Fruit fly (Drosophila melanogaster) whole organism, prepupa: ENCODE results near the gene Adat1.

Source experiments
- Blimp-1 ChIP-seq: fragments of 200-800 bp; sonication (Bioruptor generic); optimal IDR thresholded peaks from 3 replicates; lab custom pipeline; 2017; ENCODE audit warnings: missing biosample characterization, missing genetic modification characterization, mild to moderate bottlenecking, moderate library complexity, missing genetic modification reagents
- CG10631 ChIP-seq: fragments of 200-800 bp; sonication (Bioruptor generic); optimal IDR thresholded peaks from 2 replicates; lab custom pipeline; 2016; ENCODE audit warnings: missing biosample characterization, missing genetic modification characterization
- CG10669 ChIP-seq: fragments of 200-800 bp; sonication (Bioruptor generic); optimal IDR thresholded peaks from 3 replicates; lab custom pipeline; 2018; ENCODE audit warnings: missing biosample characterization, mild to moderate bottlenecking, missing genetic modification characterization, moderate library complexity
- CG11294 ChIP-seq: fragments of 200-800 bp; sonication (Bioruptor generic); IDR thresholded peaks from 2 replicates; pipeline ENCODE4 v1.3.6; 2022; ENCODE audit warnings: missing biosample characterization, missing genetic modification characterization
- CG11762 ChIP-seq: fragments of 200-800 bp; sonication (Bioruptor generic); optimal IDR thresholded peaks from 3 replicates; lab custom pipeline; 2016; ENCODE audit warnings: missing biosample characterization, missing genetic modification characterization; ENCODE audit not compliant: insufficient read depth
- CG15336 ChIP-seq: fragments of 200-800 bp; sonication (Bioruptor generic); IDR thresholded peaks from 2 replicates; pipeline ENCODE4 v1.3.6; 2022; ENCODE audit warnings: missing biosample characterization, missing genetic modification characterization
- CG1621 ChIP-seq: fragments of 200-800 bp; sonication (Bioruptor generic); optimal IDR thresholded peaks from 3 replicates; lab custom pipeline; 2018; ENCODE audit warnings: missing biosample characterization, mild to moderate bottlenecking, missing genetic modification characterization
- CG16779 ChIP-seq: fragments of 200-800 bp; sonication (Bioruptor generic); optimal IDR thresholded peaks from 3 replicates; lab custom pipeline; 2017; ENCODE audit warnings: missing biosample characterization, mild to moderate bottlenecking, missing genetic modification characterization
- CG31627 ChIP-seq: fragments of 200-800 bp; sonication (Bioruptor generic); optimal IDR thresholded peaks from 3 replicates; lab custom pipeline; 2016; ENCODE audit warnings: missing biosample characterization, missing genetic modification characterization
- CG32006 ChIP-seq: fragments of 200-800 bp; sonication (Bioruptor generic); optimal IDR thresholded peaks from 3 replicates; lab custom pipeline; 2017; ENCODE audit warnings: missing biosample characterization, mild to moderate bottlenecking, missing genetic modification characterization
- CG34406 ChIP-seq: fragments of 200-800 bp; sonication (Bioruptor generic); optimal IDR thresholded peaks from 3 replicates; lab custom pipeline; 2016; ENCODE audit warnings: missing biosample characterization, missing genetic modification characterization
- CG3919 ChIP-seq: fragments of 200-800 bp; sonication (Bioruptor generic); optimal IDR thresholded peaks from 3 replicates; lab custom pipeline; 2016; ENCODE audit warnings: missing biosample characterization, missing genetic modification characterization
- CG4318 ChIP-seq: fragments of 200-800 bp; sonication (Bioruptor generic); optimal IDR thresholded peaks from 3 replicates; lab custom pipeline; 2017; ENCODE audit warnings: missing biosample characterization, mild to moderate bottlenecking, missing genetic modification characterization
- CG6163 ChIP-seq: fragments of 200-800 bp; sonication (Bioruptor generic); IDR thresholded peaks from 3 replicates; pipeline ENCODE4 v1.3.6; 2022; ENCODE audit warnings: missing biosample characterization, missing genetic modification characterization
- CG6276 ChIP-seq: fragments of 200-800 bp; sonication (Bioruptor generic); optimal IDR thresholded peaks from 2 replicates; lab custom pipeline; 2017; ENCODE audit warnings: missing biosample characterization, mild to moderate bottlenecking, missing genetic modification characterization
- CG6792 ChIP-seq: fragments of 200-800 bp; sonication (Bioruptor generic); optimal IDR thresholded peaks from 3 replicates; lab custom pipeline; 2016; ENCODE audit warnings: missing biosample characterization, missing genetic modification characterization
- CG6854 ChIP-seq: fragments of 200-800 bp; sonication (Bioruptor generic); optimal IDR thresholded peaks from 2 replicates; lab custom pipeline; 2017; ENCODE audit warnings: missing biosample characterization, mild to moderate bottlenecking, missing genetic modification characterization
- CG7368 ChIP-seq: fragments of 200-800 bp; sonication (Bioruptor generic); optimal IDR thresholded peaks from 3 replicates; lab custom pipeline; 2016; ENCODE audit warnings: missing biosample characterization, missing genetic modification characterization
- CG8119 ChIP-seq: fragments of 200-800 bp; sonication (Bioruptor generic); IDR thresholded peaks from 3 replicates; pipeline ENCODE4 v1.3.6; 2022; ENCODE audit warnings: missing biosample characterization, missing genetic modification characterization
- CG8319 ChIP-seq: fragments of 200-800 bp; sonication (Bioruptor generic); optimal IDR thresholded peaks from 3 replicates; lab custom pipeline; 2016; ENCODE audit warnings: missing biosample characterization, missing genetic modification characterization
- CG8632 ChIP-seq: fragments of 200-800 bp; sonication (Bioruptor generic); optimal IDR thresholded peaks from 3 replicates; lab custom pipeline; 2016; ENCODE audit warnings: missing biosample characterization, missing genetic modification characterization
- Eip75B ChIP-seq: fragments of 200-800 bp; sonication (Bioruptor generic); optimal IDR thresholded peaks from 3 replicates; lab custom pipeline; 2016; ENCODE audit warnings: missing biosample characterization, missing genetic modification characterization
- Eip78C ChIP-seq: fragments of 200-800 bp; sonication (Bioruptor generic); peaks from one replicate; lab custom pipeline; 2016; ENCODE audit warnings: missing biosample characterization, missing genetic modification characterization
- Ets96B ChIP-seq: fragments of 200-800 bp; optimal IDR thresholded peaks from 2 replicates; lab custom pipeline; 2019; ENCODE audit warnings: missing biosample characterization, mild to moderate bottlenecking, missing genetic modification characterization, moderate library complexity
- Gug ChIP-seq: fragments of 200-800 bp; sonication (Bioruptor generic); IDR thresholded peaks from 2 replicates; pipeline ENCODE4 v1.3.6; 2022; ENCODE audit warnings: missing biosample characterization, missing genetic modification characterization
- Hr39 ChIP-seq: fragments of 200-800 bp; sonication (Bioruptor generic); optimal IDR thresholded peaks from 2 replicates; lab custom pipeline; 2016; ENCODE audit warnings: missing biosample characterization, missing genetic modification characterization
- Hr4 ChIP-seq: fragments of 200-800 bp; sonication (Bioruptor generic); optimal IDR thresholded peaks from 3 replicates; lab custom pipeline; 2016; ENCODE audit warnings: missing biosample characterization, missing genetic modification characterization
- Lpt ChIP-seq: fragments of 200-800 bp; sonication (Bioruptor generic); optimal IDR thresholded peaks from 3 replicates; lab custom pipeline; 2016; ENCODE audit warnings: missing biosample characterization, missing genetic modification characterization
- OdsH ChIP-seq: fragments of 200-800 bp; sonication (Bioruptor generic); optimal IDR thresholded peaks from 3 replicates; lab custom pipeline; 2016; ENCODE audit warnings: missing biosample characterization, missing genetic modification characterization
- Sox102F ChIP-seq: fragments of 200-800 bp; sonication (Bioruptor generic); optimal IDR thresholded peaks from 2 replicates; lab custom pipeline; 2016; ENCODE audit warnings: missing biosample characterization, mild to moderate bottlenecking, missing genetic modification characterization
- Sox14 ChIP-seq: fragments of 200-800 bp; sonication (Bioruptor generic); optimal IDR thresholded peaks from 3 replicates; lab custom pipeline; 2016; ENCODE audit warnings: missing biosample characterization, missing genetic modification characterization
- achi ChIP-seq: fragments of 200-800 bp; sonication (Bioruptor generic); optimal IDR thresholded peaks from 3 replicates; lab custom pipeline; 2016; ENCODE audit warnings: missing biosample characterization, missing genetic modification characterization
- acj6 ChIP-seq: fragments of 200-800 bp; sonication (Bioruptor generic); optimal IDR thresholded peaks from 3 replicates; lab custom pipeline; 2016; ENCODE audit warnings: missing biosample characterization, missing genetic modification characterization
- cyc ChIP-seq: fragments of 200-800 bp; sonication (Bioruptor generic); optimal IDR thresholded peaks from 3 replicates; lab custom pipeline; 2016; ENCODE audit warnings: missing biosample characterization, missing genetic modification characterization
- dac ChIP-seq: fragments of 200-800 bp; sonication (Bioruptor generic); optimal IDR thresholded peaks from 2 replicates; lab custom pipeline; 2017; ENCODE audit warnings: missing biosample characterization, mild to moderate bottlenecking, missing genetic modification characterization
- dsx ChIP-seq: fragments of 200-800 bp; optimal IDR thresholded peaks from 3 replicates; lab custom pipeline; 2019; ENCODE audit warnings: missing biosample characterization, mild to moderate bottlenecking, missing genetic modification characterization, moderate library complexity; ENCODE audit not compliant: poor library complexity, severe bottlenecking
- eg ChIP-seq: fragments of 200-800 bp; sonication (Bioruptor generic); IDR thresholded peaks from 3 replicates; pipeline ENCODE4 v1.3.6; 2022; ENCODE audit warnings: missing biosample characterization, missing genetic modification characterization
- esn ChIP-seq: fragments of 200-800 bp; sonication (Bioruptor generic); optimal IDR thresholded peaks from 2 replicates; lab custom pipeline; 2016; ENCODE audit warnings: missing biosample characterization, mild to moderate bottlenecking, missing genetic modification characterization, moderate library complexity
- fd85E ChIP-seq: fragments of 200-800 bp; sonication (Bioruptor generic); optimal IDR thresholded peaks from 3 replicates; lab custom pipeline; 2016; ENCODE audit warnings: missing biosample characterization, missing genetic modification characterization
- fkh ChIP-seq: fragments of 200-800 bp; sonication (Bioruptor generic); optimal IDR thresholded peaks from 3 replicates; lab custom pipeline; 2017; ENCODE audit warnings: missing biosample characterization, mild to moderate bottlenecking, missing genetic modification characterization, moderate library complexity
- lz ChIP-seq: fragments of 200-800 bp; sonication (Bioruptor generic); optimal IDR thresholded peaks from 3 replicates; lab custom pipeline; 2016; ENCODE audit warnings: missing biosample characterization, missing genetic modification characterization
- net ChIP-seq: fragments of 200-800 bp; sonication (Bioruptor generic); optimal IDR thresholded peaks from 3 replicates; lab custom pipeline; 2016; ENCODE audit warnings: missing biosample characterization, missing genetic modification characterization
- pdm3 ChIP-seq: fragments of 200-800 bp; sonication (Bioruptor generic); optimal IDR thresholded peaks from 3 replicates; lab custom pipeline; 2016; ENCODE audit warnings: missing biosample characterization, missing genetic modification characterization
- salr ChIP-seq, 2 experiments: fragments of 200-800 bp; sonication (Bioruptor generic); optimal IDR thresholded peaks; 3 replicates each; lab custom pipeline; 2016 to 2018; ENCODE audit warnings: missing biosample characterization in 2 of 2, missing genetic modification characterization in 2 of 2, mild to moderate bottlenecking in 1 of 2
- ss ChIP-seq, 2 experiments: fragments of 200-800 bp; sonication (Bioruptor generic); optimal IDR thresholded peaks; 2 replicates in 1 of 2; 3 replicates in 1 of 2; lab custom pipeline; 2017 to 2018; ENCODE audit warnings: mild to moderate bottlenecking in 2 of 2, missing biosample characterization in 2 of 2, missing genetic modification characterization in 2 of 2, moderate library complexity in 1 of 2
- svp ChIP-seq: fragments of 200-800 bp; sonication (Bioruptor generic); peaks from one replicate; lab custom pipeline; 2016; ENCODE audit warnings: missing biosample characterization, missing genetic modification characterization
- topi ChIP-seq: fragments of 200-800 bp; sonication (Bioruptor generic); optimal IDR thresholded peaks from 3 replicates; lab custom pipeline; 2016; ENCODE audit warnings: missing biosample characterization, missing genetic modification characterization

The Adat1 gene

dm6 chr2L:13779795-13780108 is 31.5 kb downstream of the Adat1 start:
- TF ChIP-seq topi (GFP tag; lab: Kevin White, UChicago) (no peak), CG6854 (no peak), CG7368 (GFP tag; lab: Kevin White, UChicago) (no peak), Blimp-1 (GFP tag; lab: Kevin White, UChicago) (no peak), cyc (GFP tag; lab: Kevin White, UChicago) (no peak)

- TF ChIP-seq CG10631 (GFP tag; lab: Kevin White, UChicago): no peak
- no peak for TF ChIP-seq CG1621
- TF ChIP-seq OdsH: no peak
- peak; percentile 83 for TF ChIP-seq svp
- TF ChIP-seq CG6276 (GFP tag; lab: Kevin White, UChicago): no peak
Measured at dm6 chr2L:13779162-13779561, 32.1 kb downstream of the Adat1 start.

- TF ChIP-seq fkh (no peak), CG6276 (GFP tag; lab: Kevin White, UChicago) (peak; percentile 72), Gug (GFP tag; lab: Robert Waterston, UW) (peak; percentile 63), pdm3 (GFP tag; lab: Kevin White, UChicago) (peak; percentile 63), CG15336 (GFP tag; lab: Robert Waterston, UW) (peak; percentile 76), eg (GFP tag; lab: Robert Waterston, UW) (peak; percentile 83), CG6854 (no peak), acj6 (GFP tag; lab: Kevin White, UChicago) (peak; percentile 53), CG8632 (GFP tag; lab: Kevin White, UChicago) (no peak), net (peak; percentile 61), CG10631 (GFP tag; lab: Kevin White, UChicago) (peak; percentile 38), CG1621 (no peak), CG11294 (GFP tag; lab: Robert Waterston, UW) (peak; percentile 61), CG31627 (GFP tag; lab: Kevin White, UChicago) (peak; percentile 10), CG10669 (peak; percentile 3), dac (GFP tag; lab: Kevin White, UChicago) (peak; percentile 64), cyc (GFP tag; lab: Kevin White, UChicago) (peak; percentile 24), Ets96B (tag; lab: Kevin White, UChicago) (no peak), CG11762 (GFP tag; lab: Kevin White, UChicago) (peak; percentile 18), Eip78C (GFP tag; lab: Kevin White, UChicago) (peak; percentile 83), esn (GFP tag; lab: Kevin White, UChicago) (peak; percentile 43), achi (peak; percentile 56), topi (GFP tag; lab: Kevin White, UChicago) (peak; percentile 43), CG32006 (GFP tag; lab: Kevin White, UChicago) (peak; percentile 90), Lpt (peak; percentile 57), CG8119 (GFP tag; lab: Robert Waterston, UW) (peak; percentile 87), dsx (GFP tag; lab: Kevin White, UChicago) (no peak), CG6163 (GFP tag; lab: Robert Waterston, UW) (peak; percentile 73), CG6792 (GFP tag; lab: Kevin White, UChicago) (peak; percentile 14), CG7368 (GFP tag; lab: Kevin White, UChicago) (no peak), ss (GFP tag; optimal IDR thresholded peaks at IDR 0.05; lab: Kevin White, UChicago) (no peak), Hr39 (peak; percentile 18), CG4318 (GFP tag; lab: Kevin White, UChicago) (peak; percentile 77), Hr4 (peak; percentile 85), Sox102F (GFP tag; lab: Kevin White, UChicago) (peak; percentile 3), Eip75B (GFP tag; lab: Kevin White, UChicago) (peak; percentile 2), CG3919 (GFP tag; lab: Kevin White, UChicago) (peak; percentile 44), fd85E (GFP tag; lab: Kevin White, UChicago) (no peak), OdsH (peak; percentile 61), svp (peak; percentile 63), salr (GFP tag; optimal IDR thresholded peaks at IDR 0.05; lab: Kevin White, UChicago) (peak in 1 of 2 experiments; percentile 53), lz (GFP tag; lab: Kevin White, UChicago) (peak; percentile 37), CG34406 (peak; percentile 1), CG8319 (GFP tag; lab: Kevin White, UChicago) (no peak), Sox14 (peak; percentile 40), CG16779 (no peak)
Measured at dm6 chr2L:13778648-13779047, 32.6 kb downstream of the Adat1 start.
